Fruit fly (Drosophila melanogaster) whole organism, adult: ENCODE results near the gene CG10874.

ENCODE experiments used
- CG11617 ChIP-seq: fragments of 200-800 bp; sonication (Bioruptor generic); optimal IDR thresholded peaks from 2 replicates; lab custom pipeline; 2017; ENCODE audit warnings: mild to moderate bottlenecking, missing biosample characterization, missing genetic modification reagents, missing genetic modification characterization
- CG12768 ChIP-seq: fragments of 200-800 bp; sonication (Bioruptor generic); optimal IDR thresholded peaks from 2 replicates; lab custom pipeline; 2017; ENCODE audit warnings: missing biosample characterization, missing genetic modification characterization, mild to moderate bottlenecking, moderate library complexity, missing genetic modification reagents
- CG14711 ChIP-seq: fragments of 200-800 bp; sonication (Bioruptor generic); optimal IDR thresholded peaks from 2 replicates; lab custom pipeline; 2018; ENCODE audit warnings: missing biosample characterization, mild to moderate bottlenecking, missing genetic modification characterization, moderate library complexity
- CG1620 ChIP-seq: fragments of 200-800 bp; sonication (Bioruptor generic); optimal IDR thresholded peaks from 2 replicates; lab custom pipeline; 2016; ENCODE audit warnings: missing biosample characterization, missing genetic modification characterization
- CG33017 ChIP-seq: fragments of 200-800 bp; sonication (Bioruptor generic); optimal IDR thresholded peaks from 2 replicates; lab custom pipeline; 2018; ENCODE audit warnings: missing biosample characterization, mild to moderate bottlenecking, missing genetic modification characterization, moderate library complexity
- CG5204 ChIP-seq: fragments of 200-800 bp; sonication (Bioruptor generic); optimal IDR thresholded peaks from 2 replicates; lab custom pipeline; 2016; ENCODE audit warnings: missing biosample characterization, missing genetic modification characterization
- CG7045 ChIP-seq: fragments of 200-800 bp; sonication (Bioruptor generic); optimal IDR thresholded peaks from 2 replicates; lab custom pipeline; 2017; ENCODE audit warnings: missing biosample characterization, mild to moderate bottlenecking, missing genetic modification characterization
- CG7101 ChIP-seq: fragments of 200-800 bp; sonication (Bioruptor generic); optimal IDR thresholded peaks from 2 replicates; lab custom pipeline; 2018; ENCODE audit warnings: missing biosample characterization, mild to moderate bottlenecking, missing genetic modification characterization, moderate library complexity
- Clk ChIP-seq: fragments of 200-800 bp; sonication (Bioruptor generic); optimal IDR thresholded peaks from 2 replicates; lab custom pipeline; 2017; ENCODE audit warnings: missing biosample characterization, missing genetic modification characterization
- Crg-1 ChIP-seq: fragments of 200-800 bp; sonication (Bioruptor generic); optimal IDR thresholded peaks from 2 replicates; lab custom pipeline; 2016; ENCODE audit warnings: missing biosample characterization, missing genetic modification characterization
- Hr96 ChIP-seq: fragments of 200-800 bp; sonication (Bioruptor generic); optimal IDR thresholded peaks from 2 replicates; lab custom pipeline; 2016; ENCODE audit warnings: missing biosample characterization, missing genetic modification characterization
- Mnt ChIP-seq: fragments of 200-800 bp; sonication (Bioruptor generic); optimal IDR thresholded peaks from 2 replicates; lab custom pipeline; 2016; ENCODE audit warnings: missing biosample characterization, mild to moderate bottlenecking, missing genetic modification characterization
- bab1 ChIP-seq: fragments of 200-800 bp; sonication (Bioruptor generic); optimal IDR thresholded peaks from 3 replicates; lab custom pipeline; 2019; ENCODE audit warnings: missing biosample characterization, mild to moderate bottlenecking, missing genetic modification characterization, moderate library complexity
- cic ChIP-seq: fragments of 200-800 bp; sonication (Bioruptor generic); optimal IDR thresholded peaks from 2 replicates; lab custom pipeline; 2017; ENCODE audit warnings: missing biosample characterization, mild to moderate bottlenecking, missing genetic modification characterization, moderate library complexity
- cnc ChIP-seq, 2 experiments: fragments of >200 bp; optimal IDR thresholded peaks; 2 replicates each; lab custom pipeline; 2017
- kay ChIP-seq: fragments of 200-800 bp; sonication (Bioruptor generic); peaks from one replicate; lab custom pipeline; 2016; ENCODE audit warnings: missing biosample characterization, missing genetic modification characterization, borderline replicate concordance
- ovo ChIP-seq: fragments of 200-800 bp; sonication (Bioruptor generic); optimal IDR thresholded peaks from 2 replicates; lab custom pipeline; 2016; ENCODE audit warnings: missing biosample characterization, missing genetic modification characterization
- pad ChIP-seq: fragments of 200-800 bp; sonication (Bioruptor generic); optimal IDR thresholded peaks from 3 replicates; lab custom pipeline; 2017; ENCODE audit warnings: missing biosample characterization, missing genetic modification characterization, mild to moderate bottlenecking, moderate library complexity, missing genetic modification reagents
- tj ChIP-seq: fragments of 200-800 bp; sonication (Bioruptor generic); optimal IDR thresholded peaks from 3 replicates; lab custom pipeline; 2017; ENCODE audit warnings: missing biosample characterization, mild to moderate bottlenecking, missing genetic modification characterization, moderate library complexity
- toe ChIP-seq: fragments of 200-800 bp; sonication (Bioruptor generic); optimal IDR thresholded peaks from 2 replicates; lab custom pipeline; 2016; ENCODE audit warnings: missing biosample characterization, missing genetic modification characterization

Gene CG10874

DNA sequence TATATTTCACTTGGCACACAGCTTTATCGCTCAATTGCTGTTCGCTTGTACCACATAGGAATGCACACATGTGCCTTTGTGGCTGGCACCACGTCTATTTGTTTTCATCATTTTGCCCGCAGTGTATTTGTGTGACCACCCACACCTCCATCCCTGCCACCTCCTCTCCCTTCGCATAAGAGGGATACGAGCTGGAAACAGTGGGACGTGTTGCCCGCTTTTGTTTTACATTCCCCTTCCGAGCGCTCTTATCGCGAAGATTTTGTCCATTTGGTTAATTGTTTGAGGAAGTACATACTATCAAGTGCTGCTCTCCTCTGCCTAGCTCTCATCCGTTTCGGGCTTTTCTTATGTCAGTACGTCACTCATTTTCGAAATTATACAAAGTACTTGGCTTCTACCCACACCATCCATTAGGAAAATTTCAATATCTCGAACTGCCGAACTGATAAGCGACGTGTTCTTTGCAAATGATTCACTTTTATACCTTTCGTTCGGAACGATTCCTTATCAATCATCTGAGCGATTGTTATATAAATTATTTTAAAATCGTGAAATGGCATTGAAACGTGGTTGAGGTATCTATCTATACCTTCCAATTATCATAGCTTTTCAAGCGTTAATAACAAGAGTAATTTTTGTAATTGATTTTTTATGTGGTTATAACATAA lies 36.1 kb upstream of the CG10874 start:
- TF ChIP-seq pad (GFP tag; lab: Kevin White, UChicago), result peak; percentile 39
- TF ChIP-seq CG12768 (GFP tag; lab: Kevin White, UChicago), result peak; percentile 66
- TF ChIP-seq kay, result peak; percentile 1
- TF ChIP-seq cic (GFP tag; lab: Kevin White, UChicago), result peak; percentile 61
- no peak for TF ChIP-seq CG1620 (GFP tag; lab: Kevin White, UChicago)
- no peak for TF ChIP-seq ovo (GFP tag; lab: Kevin White, UChicago)
- peak; percentile 51 for TF ChIP-seq Mnt

dm6 chr2L:2227316-2227715 lies 35.1 kb upstream of the CG10874 start:
- TF ChIP-seq Crg-1 (GFP tag; lab: Kevin White, UChicago), result no peak
- TF ChIP-seq kay, result peak; percentile 84
- peak; percentile 7 for TF ChIP-seq CG14711 (tag; lab: Kevin White, UChicago)
- peak; percentile 49 for TF ChIP-seq CG7101 (tag; lab: Kevin White, UChicago)
- TF ChIP-seq CG1620 (GFP tag; lab: Kevin White, UChicago), result peak; percentile 9
- TF ChIP-seq CG7045 (GFP tag; lab: Kevin White, UChicago), result peak; percentile 23
- no peak for TF ChIP-seq cic (GFP tag; lab: Kevin White, UChicago)
- TF ChIP-seq CG33017 (tag; lab: Kevin White, UChicago), result peak; percentile 40
- TF ChIP-seq CG5204 (GFP tag; lab: Kevin White, UChicago), result no peak

DNA sequence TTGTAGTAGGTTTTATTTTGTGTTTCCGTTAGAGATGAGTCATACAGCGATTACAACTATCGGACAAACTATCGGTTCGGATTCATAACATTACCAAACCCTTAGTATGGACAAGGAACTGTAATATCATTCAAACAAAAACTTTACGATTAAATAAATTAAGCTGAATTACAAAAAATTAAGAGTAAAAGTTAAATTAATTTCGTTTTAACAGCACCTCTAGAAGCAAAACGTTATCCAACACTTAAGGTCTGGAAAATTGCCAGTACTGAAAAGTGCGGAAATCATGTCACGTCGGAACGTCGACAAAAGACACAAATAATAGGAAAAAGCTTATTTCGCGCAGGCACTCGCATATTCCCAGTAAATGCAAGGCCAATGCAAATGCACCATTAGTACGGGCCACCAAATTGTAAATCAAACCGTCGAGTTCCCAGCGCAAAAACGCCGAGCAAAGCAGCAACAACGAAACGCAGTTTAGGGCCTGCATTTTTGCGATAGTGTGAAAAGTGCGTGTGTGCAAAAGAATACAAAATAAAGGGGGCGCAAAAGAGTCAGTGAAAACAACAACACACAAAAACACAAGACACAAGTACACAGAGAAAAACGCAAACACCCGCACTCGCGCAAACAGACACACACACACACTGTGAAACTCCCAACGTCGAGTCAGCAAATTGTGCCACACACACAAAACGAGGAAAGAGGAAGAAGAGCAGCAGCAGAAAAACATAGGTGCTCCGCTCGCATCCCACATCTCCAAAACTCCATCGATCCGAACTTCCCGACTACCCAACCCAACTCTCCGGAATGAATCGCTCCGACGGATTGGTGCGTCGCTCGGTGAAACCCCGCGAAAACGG lies 34.3 kb upstream of the CG10874 start, which contains the start of the genes CG15387 and sau:
Gene CG15387, minus strand, starts transcription at position 36 of the 863 bp plus-strand sequence.
Gene sau, plus strand, starts transcription at position 84 of the 863 bp plus-strand sequence.
- TF ChIP-seq ovo (GFP tag; lab: Kevin White, UChicago) (peak; percentile 88), Mnt (peak; percentile 92), CG7045 (GFP tag; lab: Kevin White, UChicago) (peak; percentile 89), Crg-1 (GFP tag; lab: Kevin White, UChicago) (peak; percentile 95), CG11617 (GFP tag; lab: Kevin White, UChicago) (peak; percentile 95), Hr96 (GFP tag; lab: Kevin White, UChicago) (peak; percentile 96), CG7101 (tag; lab: Kevin White, UChicago) (peak; percentile 94), toe (GFP tag; lab: Kevin White, UChicago) (peak; percentile 96), CG12768 (GFP tag; lab: Kevin White, UChicago) (peak; percentile 92), tj (GFP tag; lab: Kevin White, UChicago) (peak; percentile 93), CG5204 (GFP tag; lab: Kevin White, UChicago) (peak; percentile 96), cnc (optimal IDR thresholded peaks at IDR 0.05; lab: Kevin White, UChicago) (no peak), pad (GFP tag; lab: Kevin White, UChicago) (peak; percentile 87), CG33017 (tag; lab: Kevin White, UChicago) (peak; percentile 89), cic (GFP tag; lab: Kevin White, UChicago) (peak; percentile 62), CG1620 (GFP tag; lab: Kevin White, UChicago) (peak; percentile 96), bab1 (GFP tag; lab: Kevin White, UChicago) (peak; percentile 90), CG14711 (tag; lab: Kevin White, UChicago) (peak; percentile 88), kay (peak; percentile 97), Clk (GFP tag; lab: Kevin White, UChicago) (peak; percentile 87)

DNA sequence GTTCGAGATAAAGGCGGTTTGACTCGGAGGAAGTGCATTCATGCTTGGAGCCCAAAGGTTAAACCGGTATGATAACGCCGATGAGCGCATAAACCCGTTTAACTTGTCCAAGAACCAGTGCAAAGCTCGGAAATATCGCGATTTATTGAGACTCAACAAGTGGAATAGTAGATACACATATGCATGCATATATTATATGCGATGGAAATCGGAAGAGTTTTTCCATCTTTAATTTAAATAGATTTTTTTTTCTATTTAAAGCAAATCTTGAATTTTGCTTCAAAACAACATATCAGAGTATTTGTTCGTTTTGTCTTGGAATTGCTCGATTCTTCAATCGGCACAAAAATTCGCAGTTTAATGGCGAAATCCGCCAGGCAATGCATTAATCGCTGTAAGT lies 30.2 kb upstream of the CG10874 start:
- TF ChIP-seq tj (GFP tag; lab: Kevin White, UChicago) (no peak), CG5204 (GFP tag; lab: Kevin White, UChicago) (no peak), toe (GFP tag; lab: Kevin White, UChicago) (no peak), Clk (GFP tag; lab: Kevin White, UChicago) (no peak), Crg-1 (GFP tag; lab: Kevin White, UChicago) (no peak), CG7045 (GFP tag; lab: Kevin White, UChicago) (no peak), kay (peak; percentile 56), CG33017 (tag; lab: Kevin White, UChicago) (no peak), CG11617 (GFP tag; lab: Kevin White, UChicago) (no peak), CG14711 (tag; lab: Kevin White, UChicago) (no peak), CG1620 (GFP tag; lab: Kevin White, UChicago) (no peak), bab1 (GFP tag; lab: Kevin White, UChicago) (peak; percentile 5)

dm6 chr2L:2221649-2222150 lies 29.5 kb upstream of the CG10874 start:
- TF ChIP-seq Clk (GFP tag; lab: Kevin White, UChicago) (peak; percentile 96), Hr96 (GFP tag; lab: Kevin White, UChicago) (peak; percentile 96), Mnt (peak; percentile 98), CG1620 (GFP tag; lab: Kevin White, UChicago) (peak; percentile 98), bab1 (GFP tag; lab: Kevin White, UChicago) (peak; percentile 99), CG5204 (GFP tag; lab: Kevin White, UChicago) (peak; percentile 99), CG7045 (GFP tag; lab: Kevin White, UChicago) (peak; percentile 99), tj (GFP tag; lab: Kevin White, UChicago) (peak; percentile 95), CG33017 (tag; lab: Kevin White, UChicago) (peak; percentile 100), cnc (optimal IDR thresholded peaks at IDR 0.05; lab: Kevin White, UChicago) (no peak), CG11617 (GFP tag; lab: Kevin White, UChicago) (peak; percentile 99), ovo (GFP tag; lab: Kevin White, UChicago) (peak; percentile 98), pad (GFP tag; lab: Kevin White, UChicago) (peak; percentile 96), CG14711 (tag; lab: Kevin White, UChicago) (peak; percentile 96), toe (GFP tag; lab: Kevin White, UChicago) (peak; percentile 97), kay (peak; percentile 96), Crg-1 (GFP tag; lab: Kevin White, UChicago) (peak; percentile 99), CG12768 (GFP tag; lab: Kevin White, UChicago) (peak; percentile 99), CG7101 (tag; lab: Kevin White, UChicago) (peak; percentile 99), cic (GFP tag; lab: Kevin White, UChicago) (peak; percentile 99)
